Fruit fly (Drosophila melanogaster): Measurements from ENCODE around the gene Srrm1.

Srrm1 gene

DNA sequence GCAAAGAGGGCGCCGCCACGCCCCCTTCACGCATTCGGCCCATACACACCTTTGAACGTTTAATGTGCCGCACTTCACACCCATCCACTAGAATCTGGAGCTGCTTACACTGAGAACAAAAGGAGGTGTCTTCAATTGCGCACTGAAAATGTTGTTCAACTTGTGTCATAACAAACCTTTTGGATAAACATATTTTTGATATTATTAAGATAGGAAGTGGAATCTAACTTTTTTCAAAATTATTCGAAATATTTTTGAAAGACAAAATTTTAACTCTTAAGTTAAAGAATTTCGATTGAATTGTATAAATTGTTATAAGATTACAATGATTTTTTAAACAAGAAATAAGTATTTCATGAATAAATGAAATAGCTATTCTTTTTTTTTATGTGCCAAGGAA, 31.7 kb downstream of the Srrm1 start (continued):
- TF ChIP-seq CG16813 (GFP tag; IDR thresholded peaks at IDR 0.05; ENCODE audit: partially characterized antibody) (no peak), schlank (tag; optimal IDR thresholded peaks at IDR 0.05) (no peak), grn (GFP tag; optimal IDR thresholded peaks at IDR 0.05) (no peak), CTCF (GFP tag; optimal IDR thresholded peaks at IDR 0.05) (no peak), fd102C (GFP tag; optimal IDR thresholded peaks at IDR 0.05) (peak; percentile 18), gsb-n (tag; optimal IDR thresholded peaks at IDR 0.05) (no peak), ind (GFP tag; optimal IDR thresholded peaks at IDR 0.05) (no peak), Antp (GFP tag; optimal IDR thresholded peaks at IDR 0.05) (no peak), psq (GFP tag; optimal IDR thresholded peaks at IDR 0.05) (no peak), klu (GFP tag; IDR thresholded peaks at IDR 0.05) (no peak), CG10959 (GFP tag; IDR thresholded peaks at IDR 0.05) (peak; percentile 42; the same call in 1 of the 2 replicates), kah (GFP tag; optimal IDR thresholded peaks at IDR 0.05) (no peak), rib (GFP tag; IDR thresholded peaks at IDR 0.05) (no peak), CG9932 (GFP tag; IDR thresholded peaks at IDR 0.05) (no peak), CG2712 (tag; optimal IDR thresholded peaks at IDR 0.05) (peak; percentile 71), Sry-β (GFP tag; optimal IDR thresholded peaks at IDR 0.05) (no peak), CG7963 (GFP tag; IDR thresholded peaks at IDR 0.05; ENCODE audit: partially characterized antibody) (no peak), pb (GFP tag; optimal IDR thresholded peaks at IDR 0.05) (no peak), MESR4 (GFP tag; optimal IDR thresholded peaks at IDR 0.05) (no peak), HHEX (GFP tag; optimal IDR thresholded peaks at IDR 0.05) (no peak), Ets97D (GFP tag; optimal IDR thresholded peaks at IDR 0.05) (no peak), mld (GFP tag; IDR thresholded peaks at IDR 0.05; ENCODE audit: partially characterized antibody) (no peak), tx (GFP tag; optimal IDR thresholded peaks at IDR 0.05) (no peak), CG15269 (tag; optimal IDR thresholded peaks at IDR 0.05) (no peak), Scr (GFP tag; IDR thresholded peaks at IDR 0.05; ENCODE audit: partially characterized antibody) (no peak), slou (GFP tag; optimal IDR thresholded peaks at IDR 0.05) (no peak), Spps (tag; optimal IDR thresholded peaks at IDR 0.05) (peak; percentile 19), CG7745 (tag; optimal IDR thresholded peaks at IDR 0.05) (no peak), Chrac-16 (GFP tag; optimal IDR thresholded peaks at IDR 0.05) (peak; percentile 26), CoRest (tag; optimal IDR thresholded peaks at IDR 0.05) (peak; percentile 26), her (GFP tag; optimal IDR thresholded peaks at IDR 0.05) (no peak), Sox100B (GFP tag; optimal IDR thresholded peaks at IDR 0.05) (no peak), ash1 (GFP tag; optimal IDR thresholded peaks at IDR 0.05) (no peak), CG7556 (GFP tag; optimal IDR thresholded peaks at IDR 0.05) (peak; percentile 50), CG12659 (GFP tag; optimal IDR thresholded peaks at IDR 0.05) (no peak), CG6254 (GFP tag; optimal IDR thresholded peaks at IDR 0.05) (no peak), CG15479 (GFP tag; optimal IDR thresholded peaks at IDR 0.05) (peak; percentile 5), CG31365 (tag; optimal IDR thresholded peaks at IDR 0.05) (no peak), sd (tag; optimal IDR thresholded peaks at IDR 0.05) (no peak), ranshi (GFP tag; IDR thresholded peaks at IDR 0.05) (no peak)

dm6 chr3L:13074084-13074624, 37.5 kb downstream of the Srrm1 start:
- TF ChIP-seq CG8924 (tag; optimal IDR thresholded peaks at IDR 0.05), result no peak
- TF ChIP-seq CG2120 (GFP tag; optimal IDR thresholded peaks at IDR 0.05), result no peak
- TF ChIP-seq CG4328 (GFP tag; optimal IDR thresholded peaks at IDR 0.05), result no peak
- TF ChIP-seq ken (GFP tag; IDR thresholded peaks at IDR 0.05), result 0 out of 3 replicates have a peak, but pooled peaks have one; percentile 8
- no peak for TF ChIP-seq Nf-YA (GFP tag; IDR thresholded peaks at IDR 0.05)
- peak; percentile 75 for TF ChIP-seq ac (GFP tag; optimal IDR thresholded peaks at IDR 0.05)
- no peak for TF ChIP-seq CG11085 (GFP tag; IDR thresholded peaks at IDR 0.05)
- no peak for TF ChIP-seq pfk (GFP tag; optimal IDR thresholded peaks at IDR 0.05)
- TF ChIP-seq tll (GFP tag; optimal IDR thresholded peaks at IDR 0.05), result peak in 1 of 2 experiments; percentile 95
- TF ChIP-seq NFAT (GFP tag; IDR thresholded peaks at IDR 0.05), result no peak
- no peak for TF ChIP-seq org-1 (GFP tag; optimal IDR thresholded peaks at IDR 0.05)
- no peak for TF ChIP-seq Dad (GFP tag; optimal IDR thresholded peaks at IDR 0.05)
- no peak for TF ChIP-seq scrt (GFP tag; optimal IDR thresholded peaks at IDR 0.05)
- peak; percentile 79 for TF ChIP-seq kni (GFP tag; optimal IDR thresholded peaks at IDR 0.05)
